Fruit fly (Drosophila melanogaster) whole organism, embryonic: Measurements from ENCODE around the gene pigs.
A peak's percentile ranks its signal among the peaks of the same experiment; 100 is the strongest.

Experiments used
- Atf6 ChIP-seq: fragments of 200-800 bp; sonication (Bioruptor generic); IDR thresholded peaks from 2 replicates; pipeline ENCODE4 v1.3.6; 2022; ENCODE audit warnings: missing biosample characterization, missing genetic modification characterization
- B-H2 ChIP-seq: fragments of 200-800 bp; sonication (Bioruptor generic); optimal IDR thresholded peaks from 2 replicates; lab custom pipeline; 2018; ENCODE audit warnings: missing biosample characterization, mild to moderate bottlenecking, missing genetic modification characterization
- CG11093 ChIP-seq: fragments of 200-800 bp; sonication (Bioruptor generic); IDR thresholded peaks from 3 replicates; pipeline ENCODE4 v1.3.6; 2022; ENCODE audit warnings: missing biosample characterization, missing genetic modification characterization
- CG12071 ChIP-seq: fragments of 200-800 bp; sonication (Bioruptor generic); optimal IDR thresholded peaks from 3 replicates; lab custom pipeline; 2018; ENCODE audit warnings: missing biosample characterization, mild to moderate bottlenecking, missing genetic modification characterization
- CG13296 ChIP-seq: fragments of 200-800 bp; sonication (Bioruptor generic); optimal IDR thresholded peaks from 3 replicates; lab custom pipeline; 2018; ENCODE audit warnings: missing biosample characterization, mild to moderate bottlenecking, missing genetic modification characterization
- CG15073 ChIP-seq: fragments of 200-800 bp; sonication (Bioruptor generic); optimal IDR thresholded peaks from 2 replicates; lab custom pipeline; 2016; ENCODE audit warnings: missing biosample characterization, missing genetic modification characterization
- CG1602 ChIP-seq: fragments of 200-800 bp; sonication (Bioruptor generic); optimal IDR thresholded peaks from 3 replicates; lab custom pipeline; 2016; ENCODE audit warnings: missing biosample characterization, missing genetic modification characterization
- CG16779 ChIP-seq: fragments of 200-800 bp; sonication (Bioruptor generic); IDR thresholded peaks from 2 replicates; pipeline ENCODE4 v1.3.6; 2022; ENCODE audit warnings: missing biosample characterization, missing genetic modification characterization
- CG17186 ChIP-seq: fragments of 200-800 bp; sonication (Bioruptor generic); optimal IDR thresholded peaks from 3 replicates; lab custom pipeline; 2017; ENCODE audit warnings: missing biosample characterization, missing genetic modification reagents, missing genetic modification characterization
- CG1832 ChIP-seq: fragments of 200-800 bp; sonication (Bioruptor generic); optimal IDR thresholded peaks from 2 replicates; lab custom pipeline; 2017; ENCODE audit warnings: missing biosample characterization, mild to moderate bottlenecking, missing genetic modification characterization, inconsistent platforms
- CG18599 ChIP-seq: fragments of 200-800 bp; sonication (Bioruptor generic); optimal IDR thresholded peaks from 3 replicates; lab custom pipeline; 2017; ENCODE audit warnings: missing biosample characterization, missing genetic modification characterization, mild to moderate bottlenecking, moderate library complexity, missing genetic modification reagents
- CG18619 ChIP-seq: fragments of 200-800 bp; sonication (Bioruptor generic); optimal IDR thresholded peaks from 3 replicates; lab custom pipeline; 2017; ENCODE audit warnings: missing biosample characterization, mild to moderate bottlenecking, missing genetic modification characterization
- CG2120 ChIP-seq: fragments of 200-800 bp; sonication (Bioruptor generic); optimal IDR thresholded peaks from 3 replicates; lab custom pipeline; 2016; ENCODE audit warnings: missing biosample characterization, missing genetic modification characterization
- CG32532 ChIP-seq: fragments of 200-800 bp; sonication (Bioruptor generic); IDR thresholded peaks from 2 replicates; pipeline ENCODE4 v1.3.6; 2022; ENCODE audit warnings: missing biosample characterization, missing genetic modification characterization
- CG32767 ChIP-seq: fragments of 200-800 bp; sonication (Bioruptor generic); IDR thresholded peaks from 2 replicates; pipeline ENCODE4 v1.3.6; 2022; ENCODE audit warnings: missing biosample characterization, missing genetic modification characterization
- CG43689 ChIP-seq: fragments of 200-800 bp; sonication (Bioruptor generic); IDR thresholded peaks from 2 replicates; pipeline ENCODE4 v1.3.6; 2022; ENCODE audit warnings: missing biosample characterization, missing genetic modification characterization
- CG5180 ChIP-seq: fragments of 200-800 bp; sonication (Bioruptor generic); optimal IDR thresholded peaks from 3 replicates; lab custom pipeline; 2017; ENCODE audit warnings: missing biosample characterization, missing genetic modification characterization, mild to moderate bottlenecking, moderate library complexity, missing genetic modification reagents
- CG6813 ChIP-seq: fragments of 200-800 bp; sonication (Bioruptor generic); optimal IDR thresholded peaks from 2 replicates; lab custom pipeline; 2017; ENCODE audit warnings: missing biosample characterization, missing genetic modification characterization, mild to moderate bottlenecking, moderate library complexity, missing genetic modification reagents
- CG7372 ChIP-seq: fragments of 200-800 bp; sonication (Bioruptor generic); IDR thresholded peaks from 2 replicates; pipeline ENCODE4 v1.3.6; 2022; ENCODE audit warnings: missing biosample characterization, missing genetic modification characterization
- CG7963 ChIP-seq: fragments of 200-800 bp; sonication (Bioruptor generic); IDR thresholded peaks from 3 replicates; pipeline ENCODE4 v1.3.6; 2022; ENCODE audit warnings: missing biosample characterization, missing genetic modification characterization; ENCODE audit not compliant: partially characterized antibody
- CG9727 ChIP-seq: fragments of 200-800 bp; sonication (Bioruptor generic); optimal IDR thresholded peaks from 3 replicates; lab custom pipeline; 2017; ENCODE audit warnings: missing biosample characterization, mild to moderate bottlenecking, missing genetic modification characterization
- CoRest ChIP-seq: fragments of 200-800 bp; sonication (Bioruptor generic); optimal IDR thresholded peaks from 3 replicates; lab custom pipeline; 2018; ENCODE audit warnings: missing biosample characterization, mild to moderate bottlenecking, missing genetic modification characterization, moderate library complexity
- CrebB ChIP-seq: fragments of 200-800 bp; sonication (Bioruptor generic); optimal IDR thresholded peaks from 3 replicates; lab custom pipeline; 2018; ENCODE audit warnings: missing biosample characterization, mild to moderate bottlenecking, missing genetic modification characterization
- Elba2 ChIP-seq: fragments of 200-800 bp; sonication (Bioruptor generic); optimal IDR thresholded peaks from 3 replicates; lab custom pipeline; 2016; ENCODE audit warnings: missing biosample characterization, missing genetic modification characterization
- Fer2 ChIP-seq: fragments of 200-800 bp; sonication (Bioruptor generic); optimal IDR thresholded peaks from 2 replicates; lab custom pipeline; 2018; ENCODE audit warnings: missing biosample characterization, mild to moderate bottlenecking, missing genetic modification characterization, moderate library complexity
- H2.0 ChIP-seq: fragments of 200-800 bp; sonication (Bioruptor generic); IDR thresholded peaks from 2 replicates; pipeline ENCODE4 v1.3.6; 2022; ENCODE audit warnings: missing biosample characterization, missing genetic modification characterization
- Hsf ChIP-seq: fragments of 200-800 bp; sonication (Bioruptor generic); optimal IDR thresholded peaks from 3 replicates; lab custom pipeline; 2016; ENCODE audit warnings: missing biosample characterization, missing genetic modification characterization
- Lhr ChIP-seq: fragments of 200-800 bp; sonication (Bioruptor generic); optimal IDR thresholded peaks from 3 replicates; lab custom pipeline; 2017; ENCODE audit warnings: mild to moderate bottlenecking, missing biosample characterization, missing genetic modification reagents, missing genetic modification characterization
- Lim3 ChIP-seq: fragments of 200-800 bp; sonication (Bioruptor generic); IDR thresholded peaks from 2 replicates; pipeline ENCODE4 v1.3.6; 2022; ENCODE audit warnings: missing biosample characterization, missing genetic modification characterization
- PHDP ChIP-seq: fragments of 200-800 bp; sonication (Bioruptor generic); optimal IDR thresholded peaks from 3 replicates; lab custom pipeline; 2018; ENCODE audit warnings: missing biosample characterization, mild to moderate bottlenecking, missing genetic modification characterization, moderate library complexity
- Rfx ChIP-seq: fragments of 200-800 bp; sonication (Bioruptor generic); IDR thresholded peaks from 2 replicates; pipeline ENCODE4 v1.3.6; 2022; ENCODE audit warnings: missing biosample characterization, missing genetic modification characterization
- Tbp ChIP-seq: fragments of >200 bp; optimal IDR thresholded peaks from 2 replicates; lab custom pipeline; 2018; ENCODE audit warnings: missing biosample characterization, missing genetic modification characterization
- bab2 ChIP-seq: fragments of 200-800 bp; sonication (Bioruptor generic); optimal IDR thresholded peaks from 2 replicates; lab custom pipeline; 2016; ENCODE audit warnings: missing biosample characterization, missing genetic modification characterization
- corto ChIP-seq: fragments of 200-800 bp; sonication (Bioruptor generic); optimal IDR thresholded peaks from 2 replicates; lab custom pipeline; 2016; ENCODE audit warnings: missing biosample characterization, mild to moderate bottlenecking, missing genetic modification characterization, moderate library complexity
- fd102C ChIP-seq: fragments of 200-800 bp; sonication (Bioruptor generic); optimal IDR thresholded peaks from 2 replicates; lab custom pipeline; 2018; ENCODE audit warnings: missing biosample characterization, mild to moderate bottlenecking, missing genetic modification characterization, moderate library complexity
- hbn ChIP-seq: fragments of 200-800 bp; sonication (Bioruptor generic); IDR thresholded peaks from 2 replicates; pipeline ENCODE4 v1.3.6; 2022; ENCODE audit warnings: missing biosample characterization, missing genetic modification characterization; ENCODE audit not compliant: partially characterized antibody
- lmd ChIP-seq: fragments of 200-800 bp; sonication (Bioruptor generic); IDR thresholded peaks from 2 replicates; pipeline ENCODE4 v1.3.6; 2022; ENCODE audit warnings: missing biosample characterization, missing genetic modification characterization
- nerfin-2 ChIP-seq: fragments of 200-800 bp; sonication (Bioruptor generic); IDR thresholded peaks from 2 replicates; pipeline ENCODE4 v1.3.6; 2022; ENCODE audit warnings: missing biosample characterization, missing genetic modification characterization; ENCODE audit not compliant: partially characterized antibody
- nmo ChIP-seq: fragments of 200-800 bp; sonication (Bioruptor generic); optimal IDR thresholded peaks from 2 replicates; lab custom pipeline; 2018; ENCODE audit warnings: missing biosample characterization, mild to moderate bottlenecking, missing genetic modification characterization, moderate library complexity
- pnt ChIP-seq: fragments of 200-800 bp; sonication (Bioruptor generic); optimal IDR thresholded peaks from 3 replicates; lab custom pipeline; 2016; ENCODE audit warnings: missing biosample characterization, missing genetic modification characterization
- row ChIP-seq: fragments of 200-800 bp; sonication (Bioruptor generic); IDR thresholded peaks from 3 replicates; pipeline ENCODE4 v1.3.6; 2022; ENCODE audit warnings: missing biosample characterization, missing genetic modification characterization
- run ChIP-seq: fragments of 200-800 bp; sonication (Bioruptor generic); optimal IDR thresholded peaks from 3 replicates; lab custom pipeline; 2018; ENCODE audit warnings: missing biosample characterization, mild to moderate bottlenecking, missing genetic modification characterization
- salm ChIP-seq: fragments of 200-800 bp; sonication (Bioruptor generic); optimal IDR thresholded peaks from 2 replicates; lab custom pipeline; 2018; ENCODE audit warnings: missing biosample characterization, mild to moderate bottlenecking, missing genetic modification characterization
- sc ChIP-seq, 3 experiments: fragments of >200 bp in 2 of 3; fragments of 200-800 bp in 1 of 3; sonication (Bioruptor generic) in 1 of 3; optimal IDR thresholded peaks; 2 replicates in 2 of 3; 3 replicates in 1 of 3; lab custom pipeline; 2017; ENCODE audit warnings: mild to moderate bottlenecking in 1 of 3, missing biosample characterization in 1 of 3, missing genetic modification characterization in 1 of 3, missing genetic modification reagents in 1 of 3
- sqz ChIP-seq: fragments of 200-800 bp; sonication (Bioruptor generic); optimal IDR thresholded peaks from 3 replicates; lab custom pipeline; 2018; ENCODE audit warnings: missing biosample characterization, mild to moderate bottlenecking, missing genetic modification characterization
- stwl ChIP-seq: fragments of 200-800 bp; sonication (Bioruptor generic); optimal IDR thresholded peaks from 3 replicates; lab custom pipeline; 2018; ENCODE audit warnings: missing biosample characterization, mild to moderate bottlenecking, missing genetic modification characterization, moderate library complexity
- tx ChIP-seq: fragments of 200-800 bp; sonication (Bioruptor generic); optimal IDR thresholded peaks from 2 replicates; lab custom pipeline; 2016; ENCODE audit warnings: missing biosample characterization, missing genetic modification characterization
- unpg ChIP-seq: fragments of 200-800 bp; sonication (Bioruptor generic); optimal IDR thresholded peaks from 3 replicates; lab custom pipeline; 2018; ENCODE audit warnings: missing biosample characterization, mild to moderate bottlenecking, missing genetic modification characterization, moderate library complexity

Gene pigs

DNA sequence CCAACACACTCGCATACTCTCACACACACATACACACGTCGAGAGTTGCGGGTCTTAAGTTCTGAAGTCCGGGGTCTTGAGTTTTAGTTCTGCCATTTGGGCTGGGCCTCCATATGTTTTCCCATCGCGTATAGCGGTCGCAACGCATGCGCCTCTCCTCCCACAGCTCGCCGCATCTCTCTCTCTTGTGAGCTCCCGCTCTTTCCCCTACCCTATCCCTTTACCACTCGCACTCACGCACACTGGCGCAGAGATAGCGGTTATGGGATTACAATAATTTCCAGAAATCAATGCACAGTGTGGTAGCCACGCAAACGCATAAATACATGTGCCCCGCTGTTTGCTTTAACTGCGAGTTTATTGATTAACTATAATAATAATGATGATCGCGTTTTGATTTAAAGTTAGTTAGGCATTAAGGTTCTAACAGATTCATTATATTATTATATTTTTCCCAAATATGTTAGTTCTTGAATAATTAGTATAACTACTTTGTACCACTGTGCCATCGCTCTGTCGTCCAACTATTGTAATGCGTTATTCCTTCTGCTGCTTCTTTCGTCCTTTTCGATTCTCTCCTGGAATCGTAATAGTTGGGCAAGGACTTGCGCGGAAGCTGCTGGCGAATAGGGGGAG lies 1.9 kb downstream of the pigs start (continued):
- peak; percentile 94 for TF ChIP-seq unpg (GFP tag; lab: Kevin White, UChicago)
- TF ChIP-seq PHDP: peak; percentile 94
- TF ChIP-seq CG2120 (GFP tag; lab: Kevin White, UChicago): peak; percentile 91
- TF ChIP-seq Tbp: no peak
- TF ChIP-seq tx (GFP tag; lab: Kevin White, UChicago): peak; percentile 67
- TF ChIP-seq Hsf (GFP tag; lab: Kevin White, UChicago): peak; percentile 88
- TF ChIP-seq Atf6 (GFP tag; lab: Robert Waterston, UW): peak; percentile 89
- peak; percentile 62; the same call in 1 of the 2 replicates for TF ChIP-seq Lim3 (GFP tag; lab: Robert Waterston, UW)
- TF ChIP-seq H2.0 (GFP tag; lab: Robert Waterston, UW): peak; percentile 82
- TF ChIP-seq CG17186 (GFP tag; lab: Kevin White, UChicago): peak; percentile 58
- peak; percentile 66 for TF ChIP-seq corto (GFP tag; lab: Kevin White, UChicago)
- peak; percentile 32 for TF ChIP-seq stwl
- TF ChIP-seq salm (tag; lab: Kevin White, UChicago): peak; percentile 86
- TF ChIP-seq CG43689: peak; percentile 50; the same call in 1 of the 2 replicates
- peak; percentile 95 for TF ChIP-seq row (GFP tag; lab: Robert Waterston, UW)
- peak; percentile 79 for TF ChIP-seq CG32532 (GFP tag; lab: Robert Waterston, UW)
- TF ChIP-seq CG9727 (GFP tag; lab: Kevin White, UChicago): peak; percentile 95
- peak; percentile 56 for TF ChIP-seq CG15073 (GFP tag; lab: Kevin White, UChicago)
- peak; percentile 80 for TF ChIP-seq bab2
- peak; percentile 94 for TF ChIP-seq CoRest (tag; lab: Kevin White, UChicago)
- TF ChIP-seq pnt (GFP tag; lab: Kevin White, UChicago): peak; percentile 83
- TF ChIP-seq Lhr (GFP tag; lab: Kevin White, UChicago): peak; percentile 64
- peak; percentile 92 for TF ChIP-seq CG13296 (GFP tag; lab: Kevin White, UChicago)
- TF ChIP-seq CG1602 (GFP tag; lab: Kevin White, UChicago): peak; percentile 85
- peak; percentile 91 for TF ChIP-seq CG18619 (GFP tag; lab: Kevin White, UChicago)
- TF ChIP-seq CG7963 (GFP tag; lab: Robert Waterston, UW): 0 out of 3 replicates have a peak, but pooled peaks have one; percentile 35
- TF ChIP-seq CG32767: peak; percentile 89
- peak; percentile 77 for TF ChIP-seq Fer2 (tag; lab: Kevin White, UChicago)
- peak; percentile 94 for TF ChIP-seq CG6813 (GFP tag; lab: Kevin White, UChicago)
- peak; percentile 60 for TF ChIP-seq Elba2
- TF ChIP-seq hbn: no peak
- TF ChIP-seq CG18599 (GFP tag; lab: Kevin White, UChicago): peak; percentile 97
- TF ChIP-seq run (tag; lab: Kevin White, UChicago): peak; percentile 91
- peak; percentile 71 for TF ChIP-seq CG5180 (GFP tag; lab: Kevin White, UChicago)
- TF ChIP-seq CrebB (tag; lab: Kevin White, UChicago): peak; percentile 79
- TF ChIP-seq B-H2: peak; percentile 83
- peak; percentile 56 for TF ChIP-seq CG16779 (GFP tag; lab: Robert Waterston, UW)
- TF ChIP-seq sqz (GFP tag; lab: Kevin White, UChicago): peak; percentile 85
- TF ChIP-seq CG12071 (GFP tag; lab: Kevin White, UChicago): peak; percentile 86
- TF ChIP-seq lmd (GFP tag; lab: Robert Waterston, UW): peak; percentile 84
- peak; percentile 88 for TF ChIP-seq CG1832 (GFP tag; lab: Kevin White, UChicago)
- TF ChIP-seq CG7372 (GFP tag; lab: Robert Waterston, UW): peak; percentile 80
- TF ChIP-seq CG11093 (GFP tag; lab: Robert Waterston, UW): peak; percentile 87
- peak; percentile 72 for TF ChIP-seq fd102C (GFP tag; lab: Kevin White, UChicago)
- TF ChIP-seq Rfx: peak; percentile 84
- peak; percentile 15; the same call in 1 of the 2 replicates for TF ChIP-seq nerfin-2 (GFP tag; lab: Robert Waterston, UW)
- TF ChIP-seq sc (optimal IDR thresholded peaks at IDR 0.05; lab: Kevin White, UChicago): no peak
- TF ChIP-seq sc (GFP tag; optimal IDR thresholded peaks at IDR 0.05; lab: Kevin White, UChicago): peak; percentile 77
- peak; percentile 96 for TF ChIP-seq nmo (GFP tag; lab: Kevin White, UChicago)
